Worm (Caenorhabditis elegans) whole organism, midembryonic: ENCODE data around the gene sor-1.

Experiments
- T22C8.4 ChIP-seq: fragments of 200-800 bp; sonication (Bioruptor generic); IDR thresholded peaks from 2 replicates; pipeline ENCODE4 v1.3.6; 2022; ENCODE audit warnings: missing genetic modification characterization, missing compliant biosample characterization
- cog-1 ChIP-seq: sonication (generic microtip); optimal IDR thresholded peaks from 2 replicates; lab custom pipeline; 2016; ENCODE audit warnings: missing genetic modification characterization, missing compliant biosample characterization
- flt-1 ChIP-seq: fragments of 200-800 bp; sonication (Bioruptor generic); IDR thresholded peaks from 2 replicates; pipeline ENCODE4 v1.3.6; 2022; ENCODE audit warnings: missing genetic modification characterization, missing compliant biosample characterization
- klf-2 ChIP-seq: fragments of 200-800 bp; sonication (Bioruptor generic); conservative IDR thresholded peaks from 2 replicates; pipeline ENCODE4 v1.3.6; 2022; ENCODE audit warnings: missing genetic modification reagents, missing genetic modification characterization, missing compliant biosample characterization
- med-1 ChIP-seq: sonication (generic microtip); optimal IDR thresholded peaks from 2 replicates; lab custom pipeline; 2017; ENCODE audit warnings: missing genetic modification characterization, mild to moderate bottlenecking, missing compliant biosample characterization, antibody characterized with exemption, missing genetic modification reagents; ENCODE audit not compliant: insufficient read depth
- ref-1 ChIP-seq: fragments of 200-800 bp; sonication (Bioruptor generic); conservative IDR thresholded peaks from 2 replicates; pipeline ENCODE4 v1.3.6; 2022; ENCODE audit warnings: missing genetic modification reagents, missing genetic modification characterization, missing compliant biosample characterization
- tab-1 ChIP-seq: fragments of 200-800 bp; sonication (Bioruptor generic); IDR thresholded peaks from 2 replicates; pipeline ENCODE4 v1.3.6; 2022; ENCODE audit warnings: missing genetic modification characterization, missing compliant biosample characterization
- ztf-23 ChIP-seq: fragments of 200-800 bp; sonication (Bioruptor generic); IDR thresholded peaks from 2 replicates; pipeline ENCODE4 v1.3.6; 2022; ENCODE audit warnings: missing genetic modification reagents, missing genetic modification characterization, missing compliant biosample characterization
- ztf-29 ChIP-seq: fragments of 200-800 bp; sonication (Bioruptor generic); IDR thresholded peaks from 2 replicates; pipeline ENCODE4 v1.3.6; 2022; ENCODE audit warnings: missing genetic modification reagents, missing genetic modification characterization, missing compliant biosample characterization

The sor-1 gene

DNA sequence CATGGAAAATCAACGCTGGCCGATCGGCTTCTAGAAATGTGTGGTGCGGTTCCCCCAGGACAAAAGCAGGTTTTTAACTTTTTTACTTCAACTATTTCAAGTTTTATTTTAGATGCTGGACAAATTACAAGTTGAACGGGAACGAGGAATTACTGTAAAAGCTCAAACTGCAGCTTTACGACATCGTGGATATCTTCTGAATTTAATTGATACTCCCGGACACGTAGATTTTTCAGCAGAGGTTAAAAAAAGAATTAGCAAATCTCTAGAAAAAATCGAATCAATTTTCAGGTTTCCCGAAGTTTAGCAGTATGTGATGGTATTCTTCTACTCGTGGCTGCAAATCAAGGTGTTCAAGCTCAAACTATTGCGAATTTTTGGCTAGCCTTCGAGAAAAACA lies 11.5 kb downstream of the sor-1 start:
- TF ChIP-seq klf-2 (GFP tag; lab: Robert Waterston, UW), result no peak
- no peak for TF ChIP-seq ref-1 (GFP tag; lab: Robert Waterston, UW)
- no peak for TF ChIP-seq med-1
- no peak for TF ChIP-seq tab-1 (GFP tag; lab: Robert Waterston, UW)
- no peak for TF ChIP-seq cog-1
- no peak for TF ChIP-seq ztf-29

- TF ChIP-seq cog-1 (no peak), T22C8.4 (no peak), ref-1 (GFP tag; lab: Robert Waterston, UW) (no peak), tab-1 (GFP tag; lab: Robert Waterston, UW) (no peak), ztf-29 (no peak), med-1 (no peak), klf-2 (GFP tag; lab: Robert Waterston, UW) (no peak), flt-1 (GFP tag; lab: Robert Waterston, UW) (no peak), ztf-23 (GFP tag; lab: Robert Waterston, UW) (no peak)
These were observed 14.2 kb downstream of the sor-1 start, which contains the start of gene ZK1236.5 for ce11 chrIII:8432143-8432542. TSS of gene ZK1236.5 (minus strand) at chrIII:8432214.

DNA sequence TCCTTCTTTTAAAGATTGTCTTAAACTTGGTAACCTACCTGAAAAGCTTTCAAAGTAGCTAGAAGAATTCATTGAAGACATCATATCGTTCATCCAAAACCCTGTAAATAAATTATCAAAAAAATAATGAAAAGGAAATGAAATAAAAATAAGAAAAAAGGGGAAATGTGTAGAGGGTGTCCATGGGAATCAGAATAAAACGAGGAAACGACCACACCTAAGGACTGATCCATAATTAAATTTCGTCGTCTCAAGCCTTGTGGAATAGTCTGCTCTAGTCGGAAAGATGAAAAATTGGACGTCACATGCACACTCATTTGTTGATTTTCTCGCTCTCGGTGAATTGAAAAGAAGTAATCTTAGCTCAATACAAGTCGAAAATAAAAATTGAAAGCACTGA lies 17.1 kb downstream of the sor-1 start, which contains the start of gene ZK1236.9:
Gene ZK1236.9 (minus strand): TSS at position 101 of the 400 bp plus-strand sequence.
- no peak for TF ChIP-seq med-1

ce11 chrIII:8437763-8438414 lies 19.9 kb downstream of the sor-1 start:
- TF ChIP-seq tab-1 (GFP tag; lab: Robert Waterston, UW) (no peak), T22C8.4 (no peak), flt-1 (GFP tag; lab: Robert Waterston, UW) (no peak), med-1 (no peak), ztf-29 (no peak), ztf-23 (GFP tag; lab: Robert Waterston, UW) (no peak), cog-1 (no peak), klf-2 (GFP tag; lab: Robert Waterston, UW) (no peak), ref-1 (GFP tag; lab: Robert Waterston, UW) (no peak)

- no peak for TF ChIP-seq ztf-29
- TF ChIP-seq T22C8.4, result no peak
These were observed 21.3 kb downstream of the sor-1 start, which contains the start of gene pqn-96 for ce11 chrIII:8439312-8439711. TSS of gene pqn-96 (minus strand) at chrIII:8439412.

- no peak for TF ChIP-seq med-1
- no peak for TF ChIP-seq tab-1 (GFP tag; lab: Robert Waterston, UW)
- no peak for TF ChIP-seq ztf-29
- no peak for TF ChIP-seq klf-2 (GFP tag; lab: Robert Waterston, UW)
- no peak for TF ChIP-seq ref-1 (GFP tag; lab: Robert Waterston, UW)
- 0 out of 2 replicates have a peak, but pooled peaks have one; percentile 23 for TF ChIP-seq flt-1 (GFP tag; lab: Robert Waterston, UW)
- TF ChIP-seq ztf-23 (GFP tag; lab: Robert Waterston, UW), result no peak
These were observed 25.7 kb downstream of the sor-1 start, which contains the start of gene ufbp-1 for ce11 chrIII:8443557-8444131. TSS of gene ufbp-1 (minus strand) at chrIII:8443607.

DNA sequence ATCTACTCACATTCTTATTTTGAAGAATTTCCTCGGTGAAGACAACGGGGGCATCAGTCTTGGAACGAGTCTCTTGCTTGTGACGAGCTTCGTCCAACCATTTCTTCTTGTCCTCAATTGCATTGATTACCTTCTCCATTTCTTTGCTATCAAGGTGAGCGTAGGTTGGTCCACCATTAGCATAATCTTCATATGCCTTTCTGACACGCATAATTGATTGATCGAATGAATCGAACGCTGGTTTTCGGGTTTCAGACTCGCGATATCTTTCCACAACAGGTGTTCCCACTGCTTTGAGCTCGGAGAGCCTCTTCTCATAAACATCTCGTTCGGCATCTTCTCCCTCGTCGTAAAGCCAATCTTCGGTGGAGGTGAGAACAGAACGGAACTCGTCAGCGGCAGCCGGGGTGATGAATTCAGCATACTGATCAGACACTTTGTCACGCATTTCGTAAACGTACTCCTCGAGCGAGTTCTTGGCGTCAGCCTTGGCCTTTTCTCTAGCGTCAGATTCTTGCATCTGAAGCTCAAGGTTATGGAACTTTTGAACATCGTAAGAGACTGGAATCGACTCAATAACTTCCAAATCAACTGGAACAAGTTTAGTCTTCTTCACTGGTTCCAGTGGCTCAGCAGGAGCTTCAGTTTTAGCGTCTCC lies 26.6 kb downstream of the sor-1 start:
- TF ChIP-seq ztf-23 (GFP tag; lab: Robert Waterston, UW) (no peak), klf-2 (GFP tag; lab: Robert Waterston, UW) (no peak), cog-1 (no peak), tab-1 (GFP tag; lab: Robert Waterston, UW) (no peak), T22C8.4 (no peak), med-1 (no peak), flt-1 (GFP tag; lab: Robert Waterston, UW) (no peak), ztf-29 (no peak), ref-1 (GFP tag; lab: Robert Waterston, UW) (no peak)

DNA sequence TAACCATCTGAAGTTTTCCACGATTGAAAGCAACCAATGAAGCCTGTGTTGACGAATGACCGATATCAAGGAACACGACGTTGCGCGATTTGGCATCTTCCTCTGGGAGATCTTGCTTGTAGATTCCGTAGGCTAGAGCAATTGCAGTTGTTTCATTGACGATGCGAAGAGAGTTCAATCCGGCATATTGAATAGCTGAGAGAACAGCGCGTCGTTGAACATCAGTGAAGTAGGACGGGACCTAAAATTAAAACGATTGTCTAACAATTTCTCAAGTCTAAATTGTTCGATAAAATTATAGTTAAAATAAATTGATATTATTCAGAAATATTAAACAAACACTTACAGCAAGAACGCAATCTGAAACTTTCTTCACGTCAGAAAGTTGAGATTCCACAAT lies 28.1 kb downstream of the sor-1 start:
- TF ChIP-seq ztf-23 (GFP tag; lab: Robert Waterston, UW), result no peak
- TF ChIP-seq cog-1, result no peak
- no peak for TF ChIP-seq ztf-29
- TF ChIP-seq tab-1 (GFP tag; lab: Robert Waterston, UW), result no peak
- TF ChIP-seq flt-1 (GFP tag; lab: Robert Waterston, UW), result no peak
- no peak for TF ChIP-seq klf-2 (GFP tag; lab: Robert Waterston, UW)
- no peak for TF ChIP-seq T22C8.4

ce11 chrIII:8446534-8446933 lies 28.6 kb downstream of the sor-1 start, which contains the start of gene hsp-110:
TSS of gene hsp-110 (minus strand) at chrIII:8446909.
- no peak for TF ChIP-seq med-1
- no peak for TF ChIP-seq klf-2 (GFP tag; lab: Robert Waterston, UW)
- no peak for TF ChIP-seq tab-1 (GFP tag; lab: Robert Waterston, UW)
- TF ChIP-seq ztf-23 (GFP tag; lab: Robert Waterston, UW), result no peak
- TF ChIP-seq cog-1, result no peak
- no peak for TF ChIP-seq ztf-29
- TF ChIP-seq ref-1 (GFP tag; lab: Robert Waterston, UW), result no peak
- no peak for TF ChIP-seq T22C8.4
- no peak for TF ChIP-seq flt-1 (GFP tag; lab: Robert Waterston, UW)

- peak; percentile 78 for TF ChIP-seq ztf-23 (GFP tag; lab: Robert Waterston, UW)
- TF ChIP-seq ref-1 (GFP tag; lab: Robert Waterston, UW), result no peak
- peak; percentile 79 for TF ChIP-seq flt-1 (GFP tag; lab: Robert Waterston, UW)
- TF ChIP-seq cog-1, result peak; percentile 90
These were observed 29.0 kb downstream of the sor-1 start, which contains the start of gene rpn-3 for ce11 chrIII:8446940-8447403. TSS of gene rpn-3 (plus strand) at chrIII:8447353.
